Fruit fly (Drosophila melanogaster): ENCODE results near the gene Neurl4.

DNA sequence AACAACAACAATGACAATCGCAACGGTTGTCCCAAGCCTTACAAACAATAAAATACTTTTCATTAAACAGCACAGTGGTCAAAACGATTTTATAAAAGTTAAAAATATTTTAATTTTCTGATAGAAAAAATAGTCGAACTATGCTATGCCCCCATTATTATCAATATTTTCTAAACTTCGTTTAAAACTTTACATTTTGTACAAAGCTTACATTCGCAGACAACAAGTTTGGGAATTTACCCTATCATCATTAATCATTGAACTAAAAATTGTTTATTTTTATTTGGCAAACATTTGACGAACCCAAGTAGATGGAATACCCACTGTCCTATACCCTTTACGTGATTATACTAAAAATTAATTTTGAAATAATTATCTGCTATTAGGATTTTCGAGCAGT, 28.5 kb upstream of the Neurl4 start:
- TF ChIP-seq CG8478 (optimal IDR thresholded peaks at IDR 0.05) (no peak), CTCF (optimal IDR thresholded peaks at IDR 0.05) (no peak)

Measured in S2 (cell line).